Fruit fly (Drosophila melanogaster) whole organism, embryonic: ENCODE results near the gene Plzf.

Source experiments
- Adf1 ChIP-seq: fragments of 200-800 bp; sonication (Bioruptor generic); IDR thresholded peaks from 2 replicates; pipeline ENCODE4 v1.3.6; 2022; ENCODE audit warnings: missing biosample characterization, missing genetic modification characterization
- Atf6 ChIP-seq: fragments of 200-800 bp; sonication (Bioruptor generic); IDR thresholded peaks from 2 replicates; pipeline ENCODE4 v1.3.6; 2022; ENCODE audit warnings: missing biosample characterization, missing genetic modification characterization
- CG10979 ChIP-seq: fragments of 200-800 bp; sonication (Bioruptor generic); optimal IDR thresholded peaks from 2 replicates; lab custom pipeline; 2018; ENCODE audit warnings: missing biosample characterization, mild to moderate bottlenecking, missing genetic modification characterization, moderate library complexity
- CG11504 ChIP-seq: fragments of 200-800 bp; sonication (Bioruptor generic); optimal IDR thresholded peaks from 3 replicates; lab custom pipeline; 2019; ENCODE audit warnings: missing biosample characterization, mild to moderate bottlenecking, missing genetic modification characterization, moderate library complexity
- CG12104 ChIP-seq: fragments of 200-800 bp; sonication (Bioruptor generic); optimal IDR thresholded peaks from 3 replicates; lab custom pipeline; 2016; ENCODE audit warnings: missing biosample characterization, missing genetic modification characterization
- CG12659 ChIP-seq: fragments of 200-800 bp; sonication (Bioruptor generic); optimal IDR thresholded peaks from 3 replicates; lab custom pipeline; 2017; ENCODE audit warnings: mild to moderate bottlenecking, missing biosample characterization, missing genetic modification reagents, missing genetic modification characterization
- CG13123 ChIP-seq: fragments of 200-800 bp; sonication (Bioruptor generic); optimal IDR thresholded peaks from 2 replicates; lab custom pipeline; 2016; ENCODE audit warnings: missing biosample characterization, missing genetic modification characterization
- CG14014 ChIP-seq: fragments of 200-800 bp; sonication (Bioruptor generic); IDR thresholded peaks from 2 replicates; pipeline ENCODE4 v1.3.6; 2022; ENCODE audit warnings: missing biosample characterization, missing genetic modification characterization
- CG15269 ChIP-seq: fragments of 200-800 bp; sonication (Bioruptor generic); optimal IDR thresholded peaks from 2 replicates; lab custom pipeline; 2018; ENCODE audit warnings: missing biosample characterization, mild to moderate bottlenecking, missing genetic modification characterization, moderate library complexity
- CG1647 ChIP-seq: fragments of 200-800 bp; sonication (Bioruptor generic); optimal IDR thresholded peaks from 3 replicates; lab custom pipeline; 2016; ENCODE audit warnings: missing biosample characterization, missing genetic modification characterization
- CG18262 ChIP-seq: fragments of 200-800 bp; optimal IDR thresholded peaks from 3 replicates; lab custom pipeline; 2019; ENCODE audit warnings: missing biosample characterization, mild to moderate bottlenecking, missing genetic modification characterization, moderate library complexity
- CG18476 ChIP-seq: fragments of 200-800 bp; sonication (Bioruptor generic); optimal IDR thresholded peaks from 2 replicates; lab custom pipeline; 2016; ENCODE audit warnings: missing biosample characterization, mild to moderate bottlenecking, missing genetic modification characterization
- CG31441 ChIP-seq: fragments of 200-800 bp; sonication (Bioruptor generic); IDR thresholded peaks from 2 replicates; pipeline ENCODE4 v1.3.6; 2022; ENCODE audit warnings: missing biosample characterization, missing genetic modification characterization
- CG33213 ChIP-seq: fragments of 200-800 bp; sonication (Bioruptor generic); optimal IDR thresholded peaks from 3 replicates; lab custom pipeline; 2016; ENCODE audit warnings: missing biosample characterization, missing genetic modification characterization
- CG3726 ChIP-seq: fragments of 200-800 bp; sonication (Bioruptor generic); IDR thresholded peaks from 3 replicates; pipeline ENCODE4, ENCODE4 v1.3.6; 2022; ENCODE audit warnings: missing biosample characterization, missing genetic modification characterization
- CG6175 ChIP-seq: fragments of 200-800 bp; sonication (Bioruptor generic); IDR thresholded peaks from 3 replicates; pipeline ENCODE4 v1.3.6; 2022; ENCODE audit warnings: missing biosample characterization, missing genetic modification characterization
- CG7963 ChIP-seq: fragments of 200-800 bp; sonication (Bioruptor generic); IDR thresholded peaks from 3 replicates; pipeline ENCODE4 v1.3.6; 2022; ENCODE audit warnings: missing biosample characterization, missing genetic modification characterization; ENCODE audit not compliant: partially characterized antibody
- CG8089 ChIP-seq: fragments of 200-800 bp; sonication (Bioruptor generic); optimal IDR thresholded peaks from 3 replicates; lab custom pipeline; 2016; ENCODE audit warnings: missing biosample characterization, missing genetic modification characterization
- CkIIα-i1 ChIP-seq: fragments of 200-800 bp; sonication (Bioruptor generic); IDR thresholded peaks from 2 replicates; pipeline ENCODE4 v1.3.6; 2022; ENCODE audit warnings: missing biosample characterization, missing genetic modification characterization
- CrebB ChIP-seq: fragments of 200-800 bp; sonication (Bioruptor generic); optimal IDR thresholded peaks from 3 replicates; lab custom pipeline; 2018; ENCODE audit warnings: missing biosample characterization, mild to moderate bottlenecking, missing genetic modification characterization
- Dek ChIP-seq: fragments of 200-800 bp; sonication (Bioruptor generic); optimal IDR thresholded peaks from 3 replicates; lab custom pipeline; 2019; ENCODE audit warnings: missing biosample characterization, mild to moderate bottlenecking, missing genetic modification characterization, moderate library complexity
- Ets65A ChIP-seq: fragments of 200-800 bp; sonication (Bioruptor generic); peaks from one replicate; lab custom pipeline; 2016; ENCODE audit warnings: missing biosample characterization, missing genetic modification characterization
- Hey ChIP-seq: fragments of 200-800 bp; sonication (Bioruptor generic); optimal IDR thresholded peaks from 3 replicates; lab custom pipeline; 2018; ENCODE audit warnings: missing biosample characterization, mild to moderate bottlenecking, missing genetic modification characterization
- Hmx ChIP-seq: fragments of 200-800 bp; sonication (Bioruptor generic); optimal IDR thresholded peaks from 2 replicates; lab custom pipeline; 2016; ENCODE audit warnings: missing biosample characterization, missing genetic modification characterization
- MTF-1 ChIP-seq: fragments of 200-800 bp; sonication (Bioruptor generic); optimal IDR thresholded peaks from 2 replicates; lab custom pipeline; 2018; ENCODE audit warnings: missing biosample characterization, mild to moderate bottlenecking, missing genetic modification characterization, borderline replicate concordance
- Oli ChIP-seq: fragments of 200-800 bp; sonication (Bioruptor generic); optimal IDR thresholded peaks from 2 replicates; lab custom pipeline; 2018; ENCODE audit warnings: missing biosample characterization, mild to moderate bottlenecking, missing genetic modification characterization, moderate library complexity
- Ptx1 ChIP-seq: fragments of 200-800 bp; sonication (Bioruptor generic); IDR thresholded peaks from 2 replicates; pipeline ENCODE4 v1.3.6; 2022; ENCODE audit warnings: missing biosample characterization, missing genetic modification characterization
- Usf ChIP-seq: fragments of 200-800 bp; sonication (Bioruptor generic); optimal IDR thresholded peaks from 2 replicates; lab custom pipeline; 2017; ENCODE audit warnings: missing genotype, missing biosample characterization, missing genetic modification characterization
- abd-A ChIP-seq: fragments of 200-800 bp; sonication (Bioruptor generic); optimal IDR thresholded peaks from 3 replicates; lab custom pipeline; 2019; ENCODE audit warnings: missing biosample characterization, mild to moderate bottlenecking, missing genetic modification characterization, moderate library complexity
- bowl ChIP-seq: fragments of 200-800 bp; sonication (Bioruptor generic); IDR thresholded peaks from 2 replicates; pipeline ENCODE4 v1.3.6; 2022; ENCODE audit warnings: missing biosample characterization, missing genetic modification characterization
- cad ChIP-seq: fragments of >200 bp; optimal IDR thresholded peaks from 2 replicates; lab custom pipeline; 2017; ENCODE audit warnings: missing biosample characterization, missing genetic modification characterization
- caup ChIP-seq: fragments of 200-800 bp; sonication (Bioruptor generic); optimal IDR thresholded peaks from 3 replicates; lab custom pipeline; 2017; ENCODE audit warnings: missing biosample characterization, mild to moderate bottlenecking, missing genetic modification characterization, moderate library complexity; ENCODE audit not compliant: severe bottlenecking
- dpn ChIP-seq, 2 experiments: fragments of 200-800 bp; sonication (Bioruptor generic); optimal IDR thresholded peaks; 3 replicates each; lab custom pipeline; 2016; ENCODE audit warnings: missing biosample characterization in 2 of 2, missing genetic modification characterization in 2 of 2
- gcm ChIP-seq: fragments of 200-800 bp; sonication (Bioruptor generic); optimal IDR thresholded peaks from 2 replicates; lab custom pipeline; 2019; ENCODE audit warnings: missing biosample characterization, mild to moderate bottlenecking, missing genetic modification characterization, moderate library complexity
- lab ChIP-seq: fragments of 200-800 bp; sonication (Bioruptor generic); optimal IDR thresholded peaks from 3 replicates; lab custom pipeline; 2017; ENCODE audit warnings: missing biosample characterization, missing genetic modification characterization, mild to moderate bottlenecking, moderate library complexity, missing genetic modification reagents
- lilli ChIP-seq: fragments of 200-800 bp; sonication (Bioruptor generic); optimal IDR thresholded peaks from 3 replicates; lab custom pipeline; 2016; ENCODE audit warnings: missing biosample characterization, missing genetic modification characterization
- lov ChIP-seq, 2 experiments: fragments of 200-800 bp in 1 of 2; fragments of >200 bp in 1 of 2; sonication (Bioruptor generic) in 1 of 2; IDR thresholded peaks in 1 of 2; optimal IDR thresholded peaks in 1 of 2; 2 replicates in 1 of 2; 3 replicates in 1 of 2; pipeline versions ENCODE4 v1.3.6 to Lab custom; 2017 to 2022; ENCODE audit warnings: missing biosample characterization in 1 of 2, missing genetic modification characterization in 1 of 2
- pita ChIP-seq: fragments of 200-800 bp; sonication (Bioruptor generic); optimal IDR thresholded peaks from 2 replicates; lab custom pipeline; 2017; ENCODE audit warnings: missing biosample characterization, mild to moderate bottlenecking, missing genetic modification characterization
- psq ChIP-seq: fragments of 200-800 bp; sonication (Bioruptor generic); optimal IDR thresholded peaks from 2 replicates; lab custom pipeline; 2017; ENCODE audit warnings: missing biosample characterization, missing genetic modification characterization
- pzg ChIP-seq: fragments of 200-800 bp; sonication (Bioruptor generic); optimal IDR thresholded peaks from 3 replicates; lab custom pipeline; 2018; ENCODE audit warnings: missing biosample characterization, mild to moderate bottlenecking, missing genetic modification characterization, moderate library complexity
- schlank ChIP-seq: fragments of 200-800 bp; sonication (Bioruptor generic); optimal IDR thresholded peaks from 2 replicates; lab custom pipeline; 2018; ENCODE audit warnings: missing biosample characterization, mild to moderate bottlenecking, missing genetic modification characterization
- sens ChIP-seq: fragments of 200-800 bp; sonication (Bioruptor generic); peaks from one replicate; lab custom pipeline; 2016; ENCODE audit warnings: missing biosample characterization, missing genetic modification characterization
- sob ChIP-seq: fragments of 200-800 bp; sonication (Bioruptor generic); IDR thresholded peaks from 2 replicates; pipeline ENCODE4 v1.3.6; 2022; ENCODE audit warnings: missing biosample characterization, missing genetic modification characterization
- sr ChIP-seq: fragments of 200-800 bp; sonication (Bioruptor generic); IDR thresholded peaks from 3 replicates; pipeline ENCODE4 v1.3.6; 2022; ENCODE audit warnings: missing biosample characterization, missing genetic modification characterization
- tna ChIP-seq: fragments of 200-800 bp; sonication (Bioruptor generic); IDR thresholded peaks from 2 replicates; pipeline ENCODE4 v1.3.6; 2022; ENCODE audit warnings: missing biosample characterization, missing genetic modification characterization; ENCODE audit not compliant: partially characterized antibody
- vvl ChIP-seq: fragments of 200-800 bp; sonication (Bioruptor generic); IDR thresholded peaks from 2 replicates; pipeline ENCODE4 v1.3.6; 2022; ENCODE audit warnings: missing biosample characterization, missing genetic modification characterization
- wor ChIP-seq: fragments of 200-800 bp; sonication (Bioruptor generic); IDR thresholded peaks from 2 replicates; pipeline ENCODE4 v1.3.6; 2022; ENCODE audit warnings: missing biosample characterization, missing genetic modification characterization

Plzf gene

dm6 chr2L:12045941-12046855 lies 2.5 kb downstream of the Plzf start, which contains the start of gene CG6770 (continued):
- TF ChIP-seq bowl (GFP tag; lab: Robert Waterston, UW) (peak; percentile 86; the same call in 1 of the 2 replicates), CG15269 (tag; lab: Kevin White, UChicago) (peak; percentile 90), sob (peak; percentile 88), Oli (tag; lab: Kevin White, UChicago) (peak; percentile 77), lov (optimal IDR thresholded peaks at IDR 0.05; lab: Kevin White, UChicago) (no peak), lov (GFP tag; IDR thresholded peaks at IDR 0.05; lab: Robert Waterston, UW) (peak; percentile 42; the same call in 1 of the 3 replicates), CG13123 (GFP tag; lab: Kevin White, UChicago) (no peak), Usf (GFP tag; lab: Kevin White, UChicago) (peak; percentile 22), CG7963 (GFP tag; lab: Robert Waterston, UW) (peak; percentile 35; the same call in 1 of the 3 replicates), CG31441 (GFP tag; lab: Robert Waterston, UW) (peak; percentile 81), vvl (GFP tag; lab: Robert Waterston, UW) (peak; percentile 93), Ptx1 (GFP tag; lab: Robert Waterston, UW) (peak; percentile 84), pzg (GFP tag; lab: Kevin White, UChicago) (no peak), CG8089 (GFP tag; lab: Kevin White, UChicago) (no peak), Atf6 (GFP tag; lab: Robert Waterston, UW) (peak; percentile 90), CG14014 (GFP tag; lab: Robert Waterston, UW) (peak; percentile 89), CG6175 (GFP tag; lab: Robert Waterston, UW) (0 out of 3 replicates have a peak, but pooled peaks have one; percentile 38), pita (no peak), caup (GFP tag; lab: Kevin White, UChicago) (peak; percentile 91), cad (GFP tag; lab: Kevin White, UChicago) (no peak), psq (GFP tag; lab: Kevin White, UChicago) (no peak), schlank (tag; lab: Kevin White, UChicago) (peak; percentile 53), lab (GFP tag; lab: Kevin White, UChicago) (peak; percentile 95), CG11504 (tag; lab: Kevin White, UChicago) (peak; percentile 86), CG3726 (GFP tag; lab: Robert Waterston, UW) (peak; percentile 62; the same call in 1 of the 3 replicates), CG18476 (GFP tag; lab: Kevin White, UChicago) (peak; percentile 70), CG33213 (GFP tag; lab: Kevin White, UChicago) (peak; percentile 2), MTF-1 (GFP tag; lab: Kevin White, UChicago) (peak; percentile 9), CG12104 (GFP tag; lab: Kevin White, UChicago) (peak; percentile 85), Hey (tag; lab: Kevin White, UChicago) (no peak), CkIIα-i1 (GFP tag; lab: Robert Waterston, UW) (no peak), gcm (GFP tag; lab: Kevin White, UChicago) (peak; percentile 63), lilli (peak; percentile 75), Adf1 (GFP tag; lab: Robert Waterston, UW) (peak; percentile 62), CrebB (tag; lab: Kevin White, UChicago) (peak; percentile 35), CG10979 (tag; lab: Kevin White, UChicago) (peak; percentile 64), Dek (tag; lab: Kevin White, UChicago) (peak; percentile 87), CG12659 (peak; percentile 89), tna (GFP tag; lab: Robert Waterston, UW) (peak; percentile 54; the same call in 1 of the 2 replicates), CG1647 (GFP tag; lab: Kevin White, UChicago) (peak; percentile 57), sens (GFP tag; lab: Kevin White, UChicago) (peak; percentile 81), CG18262 (tag; lab: Kevin White, UChicago) (peak; percentile 68), dpn (GFP tag; optimal IDR thresholded peaks at IDR 0.05; lab: Kevin White, UChicago) (peak; percentile 71), wor (peak; percentile 59), Hmx (peak; percentile 2), sr (0 out of 3 replicates have a peak, but pooled peaks have one; percentile 21), abd-A (peak; percentile 55), Ets65A (GFP tag; lab: Kevin White, UChicago) (peak; percentile 85)
